Worm (Caenorhabditis elegans) whole organism, L4 larva: ENCODE data around the gene col-133.

ENCODE experiments used
- D1046.2 ChIP-seq: fragments of 200-800 bp; sonication (Bioruptor generic); IDR thresholded peaks from 2 replicates; pipeline ENCODE4 v1.3.6; 2022; ENCODE audit warnings: missing genetic modification characterization, missing compliant biosample characterization
- F10B5.3 ChIP-seq: sonication (generic microtip); optimal IDR thresholded peaks from 2 replicates; lab custom pipeline; 2016; ENCODE audit warnings: mild to moderate bottlenecking, missing genetic modification characterization, missing compliant biosample characterization
- T26A8.4 ChIP-seq: fragments of 200-800 bp; sonication (Bioruptor generic); IDR thresholded peaks from 2 replicates; pipeline ENCODE4 v1.3.6; 2022; ENCODE audit warnings: missing genetic modification characterization, missing compliant biosample characterization
- Y48G9A.11 ChIP-seq: fragments of 200-800 bp; sonication (Bioruptor generic); IDR thresholded peaks from 2 replicates; pipeline ENCODE4 v1.3.6; 2022; ENCODE audit warnings: missing genetic modification reagents, missing genetic modification characterization, missing compliant biosample characterization
- Y75B8A.6 ChIP-seq: fragments of 200-800 bp; sonication (Bioruptor generic); IDR thresholded peaks from 2 replicates; pipeline ENCODE4 v1.3.6; 2022; ENCODE audit warnings: missing genetic modification reagents, missing genetic modification characterization, missing compliant biosample characterization
- ZK546.5 ChIP-seq, 2 experiments: sonication (generic microtip); optimal IDR thresholded peaks; 2 replicates each; lab custom pipeline; 2017; ENCODE audit warnings: missing biosample characterization in 2 of 2, missing genetic modification characterization in 2 of 2
- aha-1 ChIP-seq: fragments of 150-350 bp; peaks from one replicate; lab custom pipeline; 2014; ENCODE audit warnings: missing biosample characterization, missing genetic modification characterization
- ceh-82 ChIP-seq: sonication (generic microtip); optimal IDR thresholded peaks from 2 replicates; lab custom pipeline; 2017; ENCODE audit warnings: missing biosample characterization, missing genetic modification characterization
- daf-19 ChIP-seq: fragments of 200-800 bp; sonication (Bioruptor generic); conservative IDR thresholded peaks from 2 replicates; pipeline ENCODE4 v1.3.6; 2022; ENCODE audit warnings: missing genetic modification characterization, missing compliant biosample characterization
- daf-8 ChIP-seq: fragments of 200-800 bp; sonication (Bioruptor generic); IDR thresholded peaks from 2 replicates; pipeline ENCODE4 v1.3.6; 2022; ENCODE audit warnings: missing genetic modification characterization, missing compliant biosample characterization
- dmd-8 ChIP-seq: fragments of 200-800 bp; sonication (Bioruptor generic); IDR thresholded peaks from 2 replicates; pipeline ENCODE4 v1.3.6; 2022; ENCODE audit warnings: missing genetic modification characterization, missing compliant biosample characterization
- fkh-10 ChIP-seq: fragments of 150-350 bp; optimal IDR thresholded peaks from 2 replicates; lab custom pipeline; 2014; ENCODE audit warnings: missing biosample characterization, missing genetic modification reagents, missing genetic modification characterization
- hif-1 ChIP-seq, 2 experiments: sonication (generic microtip); optimal IDR thresholded peaks; 2 replicates each; lab custom pipeline; 2016 to 2017; ENCODE audit warnings: missing compliant biosample characterization in 2 of 2, missing genetic modification characterization in 2 of 2, missing genetic modification reagents in 2 of 2, missing genotype in 2 of 2, mild to moderate bottlenecking in 1 of 2
- hlh-30 ChIP-seq: sonication (generic microtip); optimal IDR thresholded peaks from 2 replicates; lab custom pipeline; 2017; ENCODE audit warnings: antibody characterized with exemption, mild to moderate bottlenecking, missing genetic modification characterization, missing compliant biosample characterization; ENCODE audit not compliant: insufficient read depth
- lim-7 ChIP-seq: fragments of 200-800 bp; sonication (Bioruptor generic); IDR thresholded peaks from 2 replicates; pipeline ENCODE4 v1.3.6; 2022; ENCODE audit warnings: missing genetic modification characterization, missing compliant biosample characterization
- lin-1 ChIP-seq: fragments of 200-800 bp; sonication (Bioruptor generic); IDR thresholded peaks from 2 replicates; pipeline ENCODE4 v1.3.6; 2022; ENCODE audit warnings: missing genetic modification reagents, missing genetic modification characterization, missing compliant biosample characterization
- lin-13 ChIP-seq: fragments of 150-350 bp; optimal IDR thresholded peaks from 2 replicates; lab custom pipeline; 2014; ENCODE audit warnings: missing biosample characterization, missing genetic modification reagents, missing genetic modification characterization
- lin-29 ChIP-seq: fragments of 200-800 bp; sonication (Bioruptor generic); IDR thresholded peaks from 2 replicates; pipeline ENCODE4 v1.3.6; 2022; ENCODE audit warnings: missing genetic modification reagents, missing genetic modification characterization, missing compliant biosample characterization
- lin-38 ChIP-seq: fragments of 200-800 bp; sonication (Bioruptor generic); IDR thresholded peaks from 2 replicates; pipeline ENCODE4 v1.3.6; 2022; ENCODE audit warnings: missing genetic modification reagents, missing genetic modification characterization, missing compliant biosample characterization
- lir-3 ChIP-seq: sonication (generic microtip); optimal IDR thresholded peaks from 2 replicates; lab custom pipeline; 2016; ENCODE audit warnings: mild to moderate bottlenecking, missing genetic modification characterization, missing compliant biosample characterization
- lsy-2 ChIP-seq, 2 experiments: fragments of 150-350 bp in 1 of 2; sonication (generic microtip) in 1 of 2; optimal IDR thresholded peaks; 2 replicates each; lab custom pipeline; 2014 to 2017; ENCODE audit warnings: missing biosample characterization in 2 of 2, missing genetic modification characterization in 2 of 2
- madf-5 ChIP-seq, 2 experiments: fragments of 200-800 bp; sonication (Bioruptor generic); IDR thresholded peaks; 2 replicates each; pipeline ENCODE4 v1.3.6; 2022; ENCODE audit warnings: missing compliant biosample characterization in 2 of 2, missing genetic modification characterization in 2 of 2
- madf-9 ChIP-seq: fragments of 200-800 bp; sonication (Bioruptor generic); conservative IDR thresholded peaks from 2 replicates; pipeline ENCODE4 v1.3.6; 2022; ENCODE audit warnings: missing genetic modification reagents, missing genetic modification characterization, missing compliant biosample characterization
- nhr-237 ChIP-seq: sonication (generic microtip); optimal IDR thresholded peaks from 2 replicates; lab custom pipeline; 2017; ENCODE audit warnings: missing biosample characterization, missing genetic modification characterization
- nhr-25 ChIP-seq: sonication (generic microtip); optimal IDR thresholded peaks from 2 replicates; lab custom pipeline; 2017; ENCODE audit warnings: missing genetic modification characterization, mild to moderate bottlenecking, missing compliant biosample characterization, antibody characterized with exemption, moderate library complexity, borderline replicate concordance; ENCODE audit not compliant: insufficient read depth
- nhr-28 ChIP-seq: fragments of 150-350 bp; optimal IDR thresholded peaks from 2 replicates; lab custom pipeline; 2014; ENCODE audit warnings: missing biosample characterization, missing genetic modification characterization
- nhr-6 ChIP-seq: fragments of 150-350 bp; optimal IDR thresholded peaks from 2 replicates; lab custom pipeline; 2014; ENCODE audit warnings: missing biosample characterization, missing genetic modification characterization
- sdz-12 ChIP-seq: fragments of 200-800 bp; sonication (Bioruptor generic); optimal IDR thresholded peaks from 2 replicates; lab custom pipeline; 2018; ENCODE audit warnings: mild to moderate bottlenecking, missing genetic modification characterization, missing compliant biosample characterization
- snpc-1.2 ChIP-seq: fragments of 200-800 bp; sonication (Bioruptor generic); IDR thresholded peaks from 2 replicates; pipeline ENCODE4 v1.3.6; 2022; ENCODE audit warnings: missing genetic modification reagents, missing genetic modification characterization, missing compliant biosample characterization
- spr-1 ChIP-seq: sonication (generic microtip); optimal IDR thresholded peaks from 2 replicates; lab custom pipeline; 2016; ENCODE audit warnings: mild to moderate bottlenecking, missing genetic modification characterization, missing compliant biosample characterization
- spr-3 ChIP-seq: fragments of 200-800 bp; sonication (Bioruptor generic); optimal IDR thresholded peaks from 2 replicates; lab custom pipeline; 2018; ENCODE audit warnings: mild to moderate bottlenecking, missing genetic modification characterization, missing compliant biosample characterization
- unc-62 ChIP-seq, 3 experiments: fragments of 150-350 bp in 1 of 3; sonication (generic microtip); optimal IDR thresholded peaks in 2 of 3; peaks in 1 of 3; 1 replicate in 1 of 3; 2 replicates in 2 of 3; lab custom pipeline; 2014 to 2017; ENCODE audit warnings: missing biosample characterization in 3 of 3, missing genetic modification characterization in 3 of 3, missing genetic modification reagents in 3 of 3, missing genotype in 1 of 3

The col-133 gene

DNA sequence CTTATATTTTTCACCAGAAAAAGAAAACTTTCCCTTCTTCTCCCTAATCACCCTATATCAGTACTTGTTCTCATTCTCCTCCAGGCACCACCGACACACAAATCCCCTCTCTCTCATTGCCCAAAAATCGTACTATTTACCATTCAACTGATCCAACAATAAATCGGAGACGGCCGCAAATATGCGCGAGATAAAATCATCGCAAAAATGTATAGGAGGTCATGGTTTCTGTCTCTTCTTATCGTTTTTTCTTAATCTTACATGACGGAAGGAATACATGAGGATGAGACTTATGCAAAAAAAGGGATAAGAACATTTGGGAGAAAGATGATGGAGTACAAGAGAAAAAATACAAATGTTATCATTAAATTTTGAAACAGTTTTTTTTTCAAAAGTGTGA lies 12.8 kb downstream of the col-133 start:
- TF ChIP-seq fkh-10 (GFP tag; lab: Kevin White, UChicago), result no peak
- no peak for TF ChIP-seq sdz-12 (GFP tag; lab: Kevin White, UChicago)
- TF ChIP-seq D1046.2 (GFP tag; lab: Robert Waterston, UW), result no peak
- no peak for TF ChIP-seq dmd-8 (GFP tag; lab: Robert Waterston, UW)
- no peak for TF ChIP-seq lin-38
- TF ChIP-seq nhr-6 (tag; lab: Kevin White, UChicago), result no peak
- TF ChIP-seq hlh-30 (tag; lab: Kevin White, UChicago), result no peak
- peak; percentile 11 for TF ChIP-seq nhr-28 (tag; lab: Kevin White, UChicago)

DNA sequence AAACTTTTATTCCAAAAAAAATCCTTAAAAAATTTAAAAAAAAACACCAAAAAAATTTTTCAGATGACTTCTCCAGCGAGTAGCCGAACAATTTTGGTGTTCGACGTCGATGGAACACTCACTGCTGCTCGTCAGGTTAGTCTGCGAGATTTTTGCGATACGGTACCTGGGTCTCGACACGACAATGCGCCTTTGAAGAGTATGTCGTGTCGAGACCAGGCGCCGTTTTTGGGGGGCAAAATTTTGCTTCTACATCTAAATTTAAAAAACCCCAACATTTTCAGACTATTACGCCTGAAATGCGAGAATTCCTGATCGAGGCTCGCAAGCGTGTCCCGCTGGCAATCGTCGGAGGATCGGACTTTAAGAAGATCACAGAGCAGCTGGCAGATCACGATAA lies 15.7 kb downstream of the col-133 start, which contains the start of gene F52B11.2:
F52B11.2 (plus strand) TSS at position 64 of the 400 bp plus-strand sequence.
- TF ChIP-seq aha-1 (tag; lab: Kevin White, UChicago), result peak; percentile 4
- TF ChIP-seq lin-29 (GFP tag; lab: Robert Waterston, UW), result no peak
- TF ChIP-seq ZK546.5 (tag; optimal IDR thresholded peaks at IDR 0.05; lab: Kevin White, UChicago), result no peak
- TF ChIP-seq Y48G9A.11, result peak; percentile 18; the same call in 1 of the 2 replicates
- TF ChIP-seq hif-1 (tag; optimal IDR thresholded peaks at IDR 0.05; lab: Kevin White, UChicago), result peak in 1 of 2 experiments; percentile 18

DNA sequence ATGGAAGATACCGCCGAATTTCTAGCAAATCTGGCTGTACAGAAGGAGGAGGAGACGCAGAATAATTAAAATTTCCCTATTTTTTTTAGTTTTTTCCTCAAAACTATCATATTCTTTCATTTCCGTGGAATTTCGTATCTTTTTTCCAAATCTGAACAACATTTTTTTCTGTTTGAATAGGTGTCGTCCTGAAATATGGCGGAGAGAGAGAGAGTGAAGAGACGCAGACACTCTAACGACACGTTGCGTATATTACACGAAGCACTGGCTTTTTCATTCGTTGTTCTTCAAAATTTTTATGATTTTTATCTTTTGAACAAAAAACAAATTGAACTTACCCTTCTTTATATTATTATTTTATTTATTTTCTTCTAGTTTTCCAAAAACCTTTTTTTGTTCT lies 16.2 kb downstream of the col-133 start:
- TF ChIP-seq sdz-12 (GFP tag; lab: Kevin White, UChicago) (no peak), spr-1 (no peak), aha-1 (tag; lab: Kevin White, UChicago) (peak; percentile 51), lsy-2 (tag; optimal IDR thresholded peaks at IDR 0.05; lab: Kevin White, UChicago) (peak in 1 of 2 experiments; percentile 10), lir-3 (tag; lab: Kevin White, UChicago) (no peak), lim-7 (GFP tag; lab: Robert Waterston, UW) (no peak)
- TF ChIP-seq, all 104 proteins: peak for 2

DNA sequence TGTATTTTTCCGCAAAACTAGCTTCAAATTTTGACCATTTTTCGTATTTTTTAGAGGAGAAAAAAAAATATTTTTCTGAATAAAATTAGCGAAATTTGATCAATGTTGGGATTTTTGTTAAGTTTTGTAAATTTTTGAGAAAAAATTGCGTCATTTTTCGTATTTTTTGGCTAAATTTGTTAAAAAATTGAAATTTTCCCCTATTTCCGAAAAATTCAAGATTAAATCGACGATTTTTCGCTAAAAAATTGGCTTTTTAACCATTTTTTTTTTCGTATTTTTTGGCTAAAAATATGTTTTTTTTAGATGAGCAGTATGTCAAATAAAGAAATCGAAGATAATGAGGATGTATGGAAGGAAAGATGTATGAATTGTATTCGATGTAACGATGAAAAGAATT lies 22.0 kb downstream of the col-133 start, which contains the start of gene cfp-1:
cfp-1 (plus strand) TSS at position 301 of the 400 bp plus-strand sequence.
- TF ChIP-seq T26A8.4 (GFP tag; lab: Robert Waterston, UW) (no peak), unc-62 (GFP tag; optimal IDR thresholded peaks at IDR 0.05 in 1 of 2; lab: Kevin White, UChicago) (peak in 1 of 2 experiments; percentile 21), unc-62 (tag; optimal IDR thresholded peaks at IDR 0.05; lab: Kevin White, UChicago) (no peak)

DNA sequence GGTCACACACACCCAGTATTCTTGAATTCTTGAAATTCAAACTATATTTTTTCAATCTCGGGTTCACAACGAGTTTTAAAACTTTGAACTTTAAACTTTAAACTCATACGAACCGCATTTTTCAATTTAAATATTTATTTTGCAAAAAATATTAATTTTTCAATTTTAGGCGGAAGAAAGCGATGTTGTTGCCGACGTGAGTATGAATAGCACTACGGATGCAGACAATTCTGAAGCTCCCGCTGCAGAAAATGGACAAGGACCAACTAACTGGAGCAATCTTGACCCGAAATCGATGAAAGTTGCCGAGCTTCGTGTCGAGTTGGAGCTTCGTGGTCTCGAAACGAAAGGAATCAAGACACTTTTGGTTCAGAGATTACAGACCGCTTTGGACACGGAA lies 24.7 kb downstream of the col-133 start:
- 0 out of 2 replicates have a peak, but pooled peaks have one; percentile 53 for TF ChIP-seq snpc-1.2
- TF ChIP-seq nhr-237 (tag; lab: Kevin White, UChicago), result no peak
- TF ChIP-seq madf-5 (GFP tag; IDR thresholded peaks at IDR 0.05; lab: Robert Waterston, UW), result no peak
- no peak for TF ChIP-seq lin-13 (GFP tag; lab: Kevin White, UChicago)
- no peak for TF ChIP-seq nhr-6 (tag; lab: Kevin White, UChicago)
- no peak for TF ChIP-seq nhr-25
- TF ChIP-seq dmd-8 (GFP tag; lab: Robert Waterston, UW), result no peak
- TF ChIP-seq spr-3 (GFP tag; lab: Kevin White, UChicago), result no peak
- no peak for TF ChIP-seq lin-1 (GFP tag; lab: Robert Waterston, UW)
- TF ChIP-seq madf-9 (GFP tag; lab: Robert Waterston, UW), result no peak
- no peak for TF ChIP-seq Y48G9A.11
- no peak for TF ChIP-seq daf-19 (GFP tag; lab: Robert Waterston, UW)
- TF ChIP-seq unc-62 (GFP tag; optimal IDR thresholded peaks at IDR 0.05 in 1 of 2; lab: Kevin White, UChicago), result peak in 1 of 2 experiments; percentile 17
- no peak for TF ChIP-seq unc-62 (tag; optimal IDR thresholded peaks at IDR 0.05; lab: Kevin White, UChicago)
- TF ChIP-seq F10B5.3 (tag; lab: Kevin White, UChicago), result no peak
- no peak for TF ChIP-seq Y75B8A.6 (GFP tag; lab: Robert Waterston, UW)
- TF ChIP-seq daf-8, result no peak
- TF ChIP-seq ceh-82, result no peak
